Fruit fly (Drosophila melanogaster): ENCODE data around the gene Chc.
A peak's percentile ranks its signal among the peaks of the same experiment; 100 is the strongest.

The Chc gene

dm6 chrX:15870777-15871757, 35.8 kb upstream of the Chc start (continued):
- TF ChIP-seq Hand (GFP tag; optimal IDR thresholded peaks at IDR 0.05) (peak; percentile 65), eyg (GFP tag; optimal IDR thresholded peaks at IDR 0.05) (peak; percentile 54), CG8924 (tag; optimal IDR thresholded peaks at IDR 0.05) (peak; percentile 6), Max (GFP tag; optimal IDR thresholded peaks at IDR 0.05) (peak; percentile 35), CG7963 (GFP tag; IDR thresholded peaks at IDR 0.05; ENCODE audit: partially characterized antibody) (no peak), zfh2 (GFP tag; optimal IDR thresholded peaks at IDR 0.05) (peak; percentile 1), so (GFP tag; IDR thresholded peaks at IDR 0.05) (peak; percentile 82; the same call in 2 of the 3 replicates), z (GFP tag; IDR thresholded peaks at IDR 0.05) (no peak), CG7556 (GFP tag; optimal IDR thresholded peaks at IDR 0.05) (peak; percentile 69), CG18764 (GFP tag; optimal IDR thresholded peaks at IDR 0.05) (peak; percentile 54), PHDP (tag; optimal IDR thresholded peaks at IDR 0.05) (peak; percentile 69), NK7.1 (GFP tag; optimal IDR thresholded peaks at IDR 0.05) (peak; percentile 38), dmrt11E (tag; optimal IDR thresholded peaks at IDR 0.05) (peak; percentile 19), Rfx (GFP tag; IDR thresholded peaks at IDR 0.05) (peak; percentile 65; the same call in 1 of the 2 replicates), Atf6 (GFP tag; IDR thresholded peaks at IDR 0.05) (peak; percentile 78), CG1647 (GFP tag; optimal IDR thresholded peaks at IDR 0.05) (peak; percentile 41), CG2116 (GFP tag; optimal IDR thresholded peaks at IDR 0.05) (peak; percentile 56), CG30020 (tag; optimal IDR thresholded peaks at IDR 0.05) (peak; percentile 68), CG9797 (GFP tag; optimal IDR thresholded peaks at IDR 0.05) (no peak), CrebB (tag; optimal IDR thresholded peaks at IDR 0.05) (peak; percentile 89), CG2889 (GFP tag; IDR thresholded peaks at IDR 0.05) (no peak), dpn (GFP tag; optimal IDR thresholded peaks at IDR 0.05) (peak in 1 of 2 experiments; percentile 58), ranshi (GFP tag; IDR thresholded peaks at IDR 0.05) (peak; percentile 29; the same call in 1 of the 2 replicates), CG9727 (GFP tag; optimal IDR thresholded peaks at IDR 0.05) (peak; percentile 63), ewg (GFP tag; optimal IDR thresholded peaks at IDR 0.05) (no peak), nom (GFP tag; optimal IDR thresholded peaks at IDR 0.05) (peak; percentile 75), ERR (GFP tag; optimal IDR thresholded peaks at IDR 0.05) (peak; percentile 41), CG10654 (GFP tag; optimal IDR thresholded peaks at IDR 0.05) (peak; percentile 48), CG2120 (GFP tag; optimal IDR thresholded peaks at IDR 0.05) (peak; percentile 57), CG16779 (GFP tag; IDR thresholded peaks at IDR 0.05) (no peak), CG11247 (GFP tag; IDR thresholded peaks at IDR 0.05) (0 out of 2 replicates have a peak, but pooled peaks have one; percentile 28), da (GFP tag; optimal IDR thresholded peaks at IDR 0.05) (no peak), CG34224 (GFP tag; IDR thresholded peaks at IDR 0.05; ENCODE audit: partially characterized antibody) (no peak), E2f2 (GFP tag; IDR thresholded peaks at IDR 0.05) (peak; percentile 43; the same call in 1 of the 2 replicates), kah (GFP tag; optimal IDR thresholded peaks at IDR 0.05) (peak; percentile 71), pnt (GFP tag; optimal IDR thresholded peaks at IDR 0.05) (no peak), cg (GFP tag; optimal IDR thresholded peaks at IDR 0.05) (peak; percentile 53), CG13775 (GFP tag; optimal IDR thresholded peaks at IDR 0.05) (peak; percentile 32), CG7357 (GFP tag; IDR thresholded peaks at IDR 0.05) (peak; percentile 77), nerfin-1 (tag; optimal IDR thresholded peaks at IDR 0.05) (peak; percentile 51), bcd (GFP tag; optimal IDR thresholded peaks at IDR 0.05) (no peak), CG17385 (GFP tag; optimal IDR thresholded peaks at IDR 0.05) (peak; percentile 69), nmo (GFP tag; optimal IDR thresholded peaks at IDR 0.05) (no peak), pan (optimal IDR thresholded peaks at IDR 0.05) (no peak), pan (GFP tag; optimal IDR thresholded peaks at IDR 0.05 in 1 of 2, IDR thresholded peaks at IDR 0.05 in 1 of 2) (peak in 1 of 2 experiments; percentile 23), Hr51 (GFP tag; optimal IDR thresholded peaks at IDR 0.05) (peak in 1 of 2 experiments; percentile 49), Usf (GFP tag; optimal IDR thresholded peaks at IDR 0.05) (no peak), Camta (GFP tag; optimal IDR thresholded peaks at IDR 0.05) (peak; percentile 41)

All from whole organism, embryonic.